Worm (Caenorhabditis elegans): ENCODE results near the gene pax-2.
A peak's percentile ranks its signal among the peaks of the same experiment; 100 is the strongest.

pax-2 gene

DNA sequence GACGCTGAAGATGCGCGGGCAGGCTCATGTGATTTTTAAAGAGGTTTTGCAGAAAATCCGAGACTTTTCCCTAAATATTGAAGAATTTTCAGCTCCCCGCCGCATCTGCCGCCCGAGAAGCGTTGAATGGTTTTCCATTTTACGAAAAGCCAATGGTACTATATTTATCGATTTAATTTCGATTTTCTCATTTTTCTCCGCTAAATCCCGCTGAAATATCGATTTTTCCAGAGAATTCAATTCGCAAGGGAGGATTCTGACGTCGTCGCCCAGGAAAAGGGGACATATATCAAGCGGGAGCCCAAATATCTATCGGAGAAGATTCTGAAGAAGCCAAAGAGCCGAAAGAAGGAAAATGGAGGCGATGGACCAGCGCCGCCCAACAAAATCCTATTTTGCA is 31.9 kb downstream of the pax-2 start:
- TF ChIP-seq him-1 (tag; optimal IDR thresholded peaks at IDR 0.05) (no peak), dao-5 (tag; optimal IDR thresholded peaks at IDR 0.05) (no peak), W03F9.2 (tag; optimal IDR thresholded peaks at IDR 0.05) (no peak)

DNA sequence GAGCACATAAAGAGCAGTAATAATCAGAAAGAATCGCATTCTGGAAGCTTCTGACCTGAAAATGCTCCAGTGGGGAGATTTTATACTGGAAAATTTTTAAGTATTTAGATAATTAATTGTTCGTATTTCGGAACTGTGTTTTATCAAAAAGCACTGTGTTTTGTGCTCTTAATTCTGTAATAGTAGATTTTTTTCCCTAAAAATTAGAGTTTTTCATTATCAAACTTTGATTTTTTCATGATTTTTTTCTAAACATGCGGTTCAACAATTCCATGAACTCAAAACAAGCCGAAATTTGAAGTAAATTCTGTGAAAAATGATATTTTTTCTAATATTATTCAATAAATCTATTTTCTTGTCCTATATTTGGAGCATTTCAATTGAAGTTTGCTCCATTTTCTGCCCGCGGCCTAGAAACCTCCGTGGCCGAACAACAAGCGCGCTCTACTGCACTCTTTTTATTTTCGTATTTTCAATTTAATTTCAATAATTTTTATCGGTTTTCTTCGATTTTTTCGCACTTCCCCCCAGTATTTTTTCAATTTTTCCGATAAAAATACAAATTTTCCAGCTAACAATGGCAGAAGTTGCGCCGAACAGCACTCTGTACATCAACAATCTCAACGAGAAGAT is 32.5 kb downstream of the pax-2 start, which contains the start of the genes K08D10.13 and rnp-2:
Gene K08D10.13 (minus strand): TSS at position 51 of the 633 bp plus-strand sequence.
Gene rnp-2 (plus strand): TSS at position 546 of the 633 bp plus-strand sequence.
- TF ChIP-seq dao-5 (tag; optimal IDR thresholded peaks at IDR 0.05) (no peak), him-1 (tag; optimal IDR thresholded peaks at IDR 0.05) (no peak), W03F9.2 (tag; optimal IDR thresholded peaks at IDR 0.05) (peak; percentile 64)

- TF ChIP-seq him-1 (tag; optimal IDR thresholded peaks at IDR 0.05) (no peak), W03F9.2 (tag; optimal IDR thresholded peaks at IDR 0.05) (no peak), dao-5 (tag; optimal IDR thresholded peaks at IDR 0.05) (no peak)
These were observed 36.9 kb downstream of the pax-2 start for ce11 chrIV:4167296-4167695.

ce11 chrIV:4164392-4164791 is 39.8 kb downstream of the pax-2 start, which contains the start of gene scrm-8:
scrm-8 (plus strand) TSS chrIV:4164692.
- TF ChIP-seq W03F9.2 (tag; optimal IDR thresholded peaks at IDR 0.05) (no peak), dao-5 (tag; optimal IDR thresholded peaks at IDR 0.05) (no peak), him-1 (tag; optimal IDR thresholded peaks at IDR 0.05) (no peak)

DNA sequence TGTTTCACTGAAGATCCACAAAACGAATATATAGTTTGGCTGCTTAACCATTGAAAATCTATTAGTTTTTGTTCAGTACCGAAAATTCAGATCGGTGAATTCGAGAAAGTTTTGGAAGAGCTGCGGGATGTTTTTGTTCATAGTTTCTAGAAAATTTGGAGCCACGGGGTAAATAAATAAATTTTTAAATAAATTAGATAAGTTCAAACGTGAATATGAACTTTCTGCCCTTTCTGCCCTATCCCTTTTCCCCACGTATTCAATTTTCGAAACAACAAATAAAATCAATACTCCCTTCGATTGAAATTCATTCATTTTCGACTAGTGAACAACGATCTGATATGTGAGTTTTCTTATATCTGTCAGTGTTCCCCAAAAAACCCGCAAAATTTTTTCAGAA is 42.1 kb downstream of the pax-2 start, which contains the start of gene scrm-5:
Gene scrm-5 (plus strand): TSS at position 301 of the 400 bp plus-strand sequence.
- no peak for TF ChIP-seq dao-5 (tag; optimal IDR thresholded peaks at IDR 0.05)
- TF ChIP-seq him-1 (tag; optimal IDR thresholded peaks at IDR 0.05), result no peak
- TF ChIP-seq W03F9.2 (tag; optimal IDR thresholded peaks at IDR 0.05), result no peak

DNA sequence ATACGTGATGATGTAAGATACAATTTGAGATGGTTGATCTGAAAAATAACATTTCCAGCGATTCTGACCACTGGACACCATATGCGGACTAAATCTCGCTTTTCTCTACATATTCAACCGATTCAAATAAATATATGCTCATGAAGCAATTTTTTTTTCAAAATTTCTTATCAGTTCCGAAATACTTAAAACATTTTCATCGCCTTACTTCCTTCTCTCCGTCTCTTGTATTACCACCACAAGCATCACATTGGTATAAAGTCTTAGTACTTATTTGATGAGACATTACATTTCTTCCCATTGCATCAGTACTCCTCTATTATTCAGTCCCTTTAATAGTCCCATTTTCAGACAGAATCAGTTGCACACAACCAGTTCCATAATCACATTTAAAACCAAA is 49.5 kb downstream of the pax-2 start, which contains the start of gene K08D10.14:
Gene K08D10.14 (plus strand): TSS at position 301 of the 400 bp plus-strand sequence.
- no peak for TF ChIP-seq him-1 (tag; optimal IDR thresholded peaks at IDR 0.05)
- no peak for TF ChIP-seq W03F9.2 (tag; optimal IDR thresholded peaks at IDR 0.05)
- TF ChIP-seq dao-5 (tag; optimal IDR thresholded peaks at IDR 0.05), result no peak

ce11 chrIV:4152143-4152542 is 52.0 kb downstream of the pax-2 start, which contains the start of the genes K08D10.10 and R07C12.1:
K08D10.10 (plus strand) TSS chrIV:4152235.
R07C12.1 (plus strand) TSS chrIV:4152456.
- TF ChIP-seq W03F9.2 (tag; optimal IDR thresholded peaks at IDR 0.05) (no peak), dao-5 (tag; optimal IDR thresholded peaks at IDR 0.05) (no peak), him-1 (tag; optimal IDR thresholded peaks at IDR 0.05) (no peak)

- TF ChIP-seq W03F9.2 (tag; optimal IDR thresholded peaks at IDR 0.05) (no peak), dao-5 (tag; optimal IDR thresholded peaks at IDR 0.05) (no peak), him-1 (tag; optimal IDR thresholded peaks at IDR 0.05) (no peak)
These were observed 54.0 kb downstream of the pax-2 start for ce11 chrIV:4150138-4150537.

Data from whole organism, L4/young adult.